Fruit fly (Drosophila melanogaster) whole organism, embryonic: ENCODE results near the gene Cp110.

Experiments
- Bdp1 ChIP-seq: fragments of 200-800 bp; sonication (Bioruptor generic); optimal IDR thresholded peaks from 3 replicates; lab custom pipeline; 2016; ENCODE audit warnings: missing biosample characterization, missing genetic modification characterization
- Bgb ChIP-seq: fragments of 200-800 bp; sonication (Bioruptor generic); IDR thresholded peaks from 2 replicates; pipeline ENCODE4 v1.3.6; 2022; ENCODE audit warnings: missing biosample characterization, missing genetic modification characterization; ENCODE audit not compliant: partially characterized antibody
- Bteb2 ChIP-seq: fragments of 200-800 bp; sonication (Bioruptor generic); optimal IDR thresholded peaks from 2 replicates; lab custom pipeline; 2016; ENCODE audit warnings: missing biosample characterization, missing genetic modification characterization
- CG10274 ChIP-seq: fragments of 200-800 bp; sonication (Bioruptor generic); optimal IDR thresholded peaks from 3 replicates; lab custom pipeline; 2017; ENCODE audit warnings: missing biosample characterization, mild to moderate bottlenecking, missing genetic modification characterization
- CG10654 ChIP-seq: fragments of 200-800 bp; sonication (Bioruptor generic); optimal IDR thresholded peaks from 2 replicates; lab custom pipeline; 2016; ENCODE audit warnings: missing biosample characterization, missing genetic modification characterization
- CG11456 ChIP-seq: fragments of 200-800 bp; sonication (Bioruptor generic); IDR thresholded peaks from 3 replicates; pipeline ENCODE4 v1.3.6; 2022; ENCODE audit warnings: missing biosample characterization, missing genetic modification characterization
- CG11504 ChIP-seq: fragments of 200-800 bp; sonication (Bioruptor generic); optimal IDR thresholded peaks from 3 replicates; lab custom pipeline; 2019; ENCODE audit warnings: missing biosample characterization, mild to moderate bottlenecking, missing genetic modification characterization, moderate library complexity
- CG11560 ChIP-seq: fragments of 200-800 bp; sonication (Bioruptor generic); IDR thresholded peaks from 3 replicates; pipeline ENCODE4 v1.3.6; 2022; ENCODE audit warnings: missing biosample characterization, missing genetic modification characterization
- CG12071 ChIP-seq: fragments of 200-800 bp; sonication (Bioruptor generic); optimal IDR thresholded peaks from 3 replicates; lab custom pipeline; 2018; ENCODE audit warnings: missing biosample characterization, mild to moderate bottlenecking, missing genetic modification characterization
- CG12659 ChIP-seq: fragments of 200-800 bp; sonication (Bioruptor generic); optimal IDR thresholded peaks from 3 replicates; lab custom pipeline; 2017; ENCODE audit warnings: mild to moderate bottlenecking, missing biosample characterization, missing genetic modification reagents, missing genetic modification characterization
- CG17359 ChIP-seq: fragments of 200-800 bp; sonication (Bioruptor generic); optimal IDR thresholded peaks from 3 replicates; lab custom pipeline; 2018; ENCODE audit warnings: missing biosample characterization, mild to moderate bottlenecking, missing genetic modification characterization, moderate library complexity
- CG1792 ChIP-seq: fragments of 200-800 bp; sonication (Bioruptor generic); optimal IDR thresholded peaks from 2 replicates; lab custom pipeline; 2016; ENCODE audit warnings: missing biosample characterization, missing genetic modification characterization
- CG2712 ChIP-seq: fragments of 200-800 bp; optimal IDR thresholded peaks from 3 replicates; lab custom pipeline; 2019; ENCODE audit warnings: missing biosample characterization, mild to moderate bottlenecking, missing genetic modification characterization, moderate library complexity
- CG30431 ChIP-seq: fragments of 200-800 bp; sonication (Bioruptor generic); optimal IDR thresholded peaks from 2 replicates; lab custom pipeline; 2017; ENCODE audit warnings: missing biosample characterization, missing genetic modification characterization
- CG32532 ChIP-seq: fragments of 200-800 bp; sonication (Bioruptor generic); IDR thresholded peaks from 2 replicates; pipeline ENCODE4 v1.3.6; 2022; ENCODE audit warnings: missing biosample characterization, missing genetic modification characterization
- CG4424 ChIP-seq: fragments of 200-800 bp; sonication (Bioruptor generic); optimal IDR thresholded peaks from 3 replicates; lab custom pipeline; 2016; ENCODE audit warnings: missing biosample characterization, missing genetic modification characterization
- CG6175 ChIP-seq: fragments of 200-800 bp; sonication (Bioruptor generic); IDR thresholded peaks from 3 replicates; pipeline ENCODE4 v1.3.6; 2022; ENCODE audit warnings: missing biosample characterization, missing genetic modification characterization
- CG6254 ChIP-seq: fragments of 200-800 bp; sonication (Bioruptor generic); optimal IDR thresholded peaks from 3 replicates; lab custom pipeline; 2017; ENCODE audit warnings: mild to moderate bottlenecking, missing biosample characterization, missing genetic modification reagents, missing genetic modification characterization
- CG6854 ChIP-seq: fragments of 200-800 bp; sonication (Bioruptor generic); optimal IDR thresholded peaks from 3 replicates; lab custom pipeline; 2017; ENCODE audit warnings: missing biosample characterization, mild to moderate bottlenecking, missing genetic modification characterization
- CG8359 ChIP-seq: fragments of 200-800 bp; sonication (Bioruptor generic); optimal IDR thresholded peaks from 2 replicates; lab custom pipeline; 2017; ENCODE audit warnings: missing biosample characterization, mild to moderate bottlenecking, missing genetic modification characterization, borderline replicate concordance
- CHES-1-like ChIP-seq: fragments of 200-800 bp; sonication (Bioruptor generic); optimal IDR thresholded peaks from 2 replicates; lab custom pipeline; 2016; ENCODE audit warnings: missing biosample characterization, missing genetic modification characterization
- Dref ChIP-seq: fragments of 200-800 bp; sonication (Bioruptor generic); IDR thresholded peaks from 2 replicates; pipeline ENCODE4 v1.3.6; 2022; ENCODE audit warnings: missing biosample characterization, missing genetic modification characterization
- Ets65A ChIP-seq: fragments of 200-800 bp; sonication (Bioruptor generic); peaks from one replicate; lab custom pipeline; 2016; ENCODE audit warnings: missing biosample characterization, missing genetic modification characterization
- Gsc ChIP-seq: fragments of 200-800 bp; sonication (Bioruptor generic); IDR thresholded peaks from 2 replicates; pipeline ENCODE4 v1.3.6; 2022; ENCODE audit warnings: missing biosample characterization, missing genetic modification characterization
- Jarid2 ChIP-seq: fragments of 200-800 bp; sonication (Bioruptor generic); optimal IDR thresholded peaks from 3 replicates; lab custom pipeline; 2017; ENCODE audit warnings: mild to moderate bottlenecking, missing biosample characterization, missing genetic modification reagents, missing genetic modification characterization
- Meics ChIP-seq: fragments of 200-800 bp; sonication (Bioruptor generic); optimal IDR thresholded peaks from 2 replicates; lab custom pipeline; 2017; ENCODE audit warnings: missing biosample characterization, mild to moderate bottlenecking, missing genetic modification characterization
- Mes4 ChIP-seq: fragments of 200-800 bp; sonication (Bioruptor generic); optimal IDR thresholded peaks from 2 replicates; lab custom pipeline; 2016; ENCODE audit warnings: missing biosample characterization, missing genetic modification characterization
- Myb ChIP-seq: fragments of 200-800 bp; sonication (Bioruptor generic); optimal IDR thresholded peaks from 2 replicates; lab custom pipeline; 2016; ENCODE audit warnings: missing biosample characterization, missing genetic modification characterization
- NFAT ChIP-seq: fragments of 200-800 bp; sonication (Bioruptor generic); IDR thresholded peaks from 2 replicates; pipeline ENCODE4 v1.3.6; 2022; ENCODE audit warnings: missing biosample characterization, missing genetic modification characterization
- NK7.1 ChIP-seq: fragments of 200-800 bp; sonication (Bioruptor generic); optimal IDR thresholded peaks from 3 replicates; lab custom pipeline; 2016; ENCODE audit warnings: missing biosample characterization, missing genetic modification characterization
- Nf-YA ChIP-seq: fragments of 200-800 bp; sonication (Bioruptor generic); IDR thresholded peaks from 2 replicates; pipeline ENCODE4 v1.3.6; 2022; ENCODE audit warnings: missing biosample characterization, missing genetic modification characterization
- Ravus ChIP-seq: fragments of 200-800 bp; sonication (Bioruptor generic); IDR thresholded peaks from 2 replicates; pipeline ENCODE4 v1.3.6; 2022; ENCODE audit warnings: missing biosample characterization, missing genetic modification characterization
- Sox102F ChIP-seq: fragments of 200-800 bp; sonication (Bioruptor generic); optimal IDR thresholded peaks from 2 replicates; lab custom pipeline; 2018; ENCODE audit warnings: missing biosample characterization, mild to moderate bottlenecking, missing genetic modification characterization, moderate library complexity
- abd-A ChIP-seq: fragments of 200-800 bp; sonication (Bioruptor generic); optimal IDR thresholded peaks from 3 replicates; lab custom pipeline; 2019; ENCODE audit warnings: missing biosample characterization, mild to moderate bottlenecking, missing genetic modification characterization, moderate library complexity
- croc ChIP-seq: fragments of 200-800 bp; sonication (Bioruptor generic); conservative IDR thresholded peaks from 3 replicates; pipeline ENCODE4 v1.3.6; 2022; ENCODE audit warnings: missing biosample characterization, missing genetic modification characterization
- dati ChIP-seq: fragments of 200-800 bp; sonication (Bioruptor generic); IDR thresholded peaks from 2 replicates; pipeline ENCODE4 v1.3.6; 2022; ENCODE audit warnings: missing biosample characterization, missing genetic modification characterization
- dpn ChIP-seq, 2 experiments: fragments of 200-800 bp; sonication (Bioruptor generic); optimal IDR thresholded peaks; 3 replicates each; lab custom pipeline; 2016; ENCODE audit warnings: missing biosample characterization in 2 of 2, missing genetic modification characterization in 2 of 2
- fd3F ChIP-seq: fragments of 200-800 bp; sonication (Bioruptor generic); optimal IDR thresholded peaks from 2 replicates; lab custom pipeline; 2018; ENCODE audit warnings: missing biosample characterization, mild to moderate bottlenecking, missing genetic modification characterization, moderate library complexity
- ftz-f1 ChIP-seq: fragments of 200-800 bp; sonication (Bioruptor generic); optimal IDR thresholded peaks from 2 replicates; lab custom pipeline; 2016; ENCODE audit warnings: missing biosample characterization, missing genetic modification characterization
- gt ChIP-seq: fragments of 200-800 bp; sonication (Bioruptor generic); IDR thresholded peaks from 2 replicates; pipeline ENCODE4 v1.3.6; 2022; ENCODE audit warnings: missing biosample characterization, missing genetic modification characterization
- ham ChIP-seq: fragments of 200-800 bp; sonication (Bioruptor generic); IDR thresholded peaks from 2 replicates; pipeline ENCODE4 v1.3.6; 2022; ENCODE audit warnings: missing biosample characterization, missing genetic modification characterization
- ind ChIP-seq: fragments of 200-800 bp; sonication (Bioruptor generic); optimal IDR thresholded peaks from 3 replicates; lab custom pipeline; 2016; ENCODE audit warnings: missing biosample characterization, missing genetic modification characterization
- lbe ChIP-seq: fragments of 200-800 bp; sonication (Bioruptor generic); optimal IDR thresholded peaks from 2 replicates; lab custom pipeline; 2016; ENCODE audit warnings: missing biosample characterization, mild to moderate bottlenecking, missing genetic modification characterization
- lmd ChIP-seq: fragments of 200-800 bp; sonication (Bioruptor generic); IDR thresholded peaks from 2 replicates; pipeline ENCODE4 v1.3.6; 2022; ENCODE audit warnings: missing biosample characterization, missing genetic modification characterization
- nerfin-1 ChIP-seq: fragments of 200-800 bp; sonication (Bioruptor generic); optimal IDR thresholded peaks from 3 replicates; lab custom pipeline; 2019; ENCODE audit warnings: missing biosample characterization, mild to moderate bottlenecking, missing genetic modification characterization, moderate library complexity
- nom ChIP-seq: fragments of 200-800 bp; sonication (Bioruptor generic); optimal IDR thresholded peaks from 2 replicates; lab custom pipeline; 2017; ENCODE audit warnings: missing biosample characterization, missing genetic modification characterization, mild to moderate bottlenecking, moderate library complexity, missing genetic modification reagents
- phol ChIP-seq: fragments of 200-800 bp; sonication (Bioruptor generic); optimal IDR thresholded peaks from 3 replicates; lab custom pipeline; 2018; ENCODE audit warnings: missing biosample characterization, mild to moderate bottlenecking, missing genetic modification characterization, moderate library complexity
- pita ChIP-seq: fragments of 200-800 bp; sonication (Bioruptor generic); optimal IDR thresholded peaks from 2 replicates; lab custom pipeline; 2017; ENCODE audit warnings: missing biosample characterization, mild to moderate bottlenecking, missing genetic modification characterization
- tap ChIP-seq: fragments of 200-800 bp; optimal IDR thresholded peaks from 3 replicates; lab custom pipeline; 2019; ENCODE audit warnings: missing biosample characterization, mild to moderate bottlenecking, missing genetic modification characterization, moderate library complexity

The Cp110 gene

DNA sequence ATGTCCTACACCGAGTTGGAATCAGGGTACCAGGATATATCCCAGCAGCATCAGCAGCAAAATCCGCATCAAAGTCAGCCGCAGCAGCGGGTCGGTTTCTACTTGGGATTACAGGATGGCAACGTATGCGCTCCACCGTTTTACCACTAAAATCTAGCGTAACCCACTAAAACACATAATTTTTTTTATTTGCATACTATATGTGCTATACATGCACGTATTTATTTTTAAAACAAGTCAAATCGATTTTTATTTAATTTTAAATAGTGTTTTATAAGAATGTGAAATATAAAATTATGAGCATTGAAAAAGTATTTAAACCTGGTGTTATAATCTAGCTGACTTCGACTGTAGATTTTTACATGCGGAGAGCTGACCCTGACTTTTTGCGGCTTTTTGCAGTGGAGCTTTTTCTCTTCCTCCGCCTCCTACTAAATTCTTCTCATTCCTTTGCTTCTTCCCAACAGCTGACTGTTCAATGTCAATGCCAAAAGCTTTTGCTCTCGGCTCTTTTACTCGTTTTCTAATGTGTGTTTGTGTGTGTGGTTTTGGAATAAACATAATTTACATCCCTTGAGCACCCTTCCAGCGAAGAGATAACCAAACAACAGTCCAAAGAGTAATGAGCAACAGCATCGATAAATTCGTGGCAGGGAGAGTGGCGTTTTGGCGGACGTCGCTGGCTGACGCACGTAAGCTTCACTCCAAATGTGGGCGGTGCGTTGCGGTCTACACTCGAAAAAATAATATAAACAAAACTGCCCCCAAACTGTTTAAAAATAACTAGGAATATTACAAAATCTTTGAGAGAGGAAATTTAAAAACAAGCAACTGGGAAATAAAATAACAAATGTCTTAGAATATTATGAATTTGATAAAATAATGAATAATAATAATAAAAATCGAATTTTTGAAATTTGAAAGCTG, 6.0 kb downstream of the Cp110 start:
- TF ChIP-seq dpn (GFP tag; optimal IDR thresholded peaks at IDR 0.05; lab: Kevin White, UChicago): no peak
- no peak for TF ChIP-seq Dref (GFP tag; lab: Robert Waterston, UW)
- no peak for TF ChIP-seq pita (GFP tag; lab: Kevin White, UChicago)
- peak; percentile 51 for TF ChIP-seq nerfin-1 (tag; lab: Kevin White, UChicago)
- no peak for TF ChIP-seq CG10274 (GFP tag; lab: Kevin White, UChicago)
- peak; percentile 55 for TF ChIP-seq Meics (GFP tag; lab: Kevin White, UChicago)
- TF ChIP-seq Myb (GFP tag; lab: Kevin White, UChicago): peak; percentile 1
- peak; percentile 54 for TF ChIP-seq CG17359
- no peak for TF ChIP-seq ham (GFP tag; lab: Robert Waterston, UW)
- TF ChIP-seq CG12071 (GFP tag; lab: Kevin White, UChicago): peak; percentile 11
- no peak for TF ChIP-seq CG6854
- no peak for TF ChIP-seq gt
- TF ChIP-seq NK7.1: no peak
- TF ChIP-seq NFAT (GFP tag; lab: Robert Waterston, UW): 0 out of 2 replicates have a peak, but pooled peaks have one; percentile 28
- TF ChIP-seq phol: peak; percentile 63
- TF ChIP-seq Sox102F (GFP tag; lab: Kevin White, UChicago): peak; percentile 53
- TF ChIP-seq CG11456 (GFP tag; lab: Robert Waterston, UW): peak; percentile 67; the same call in 1 of the 3 replicates
- peak; percentile 87 for TF ChIP-seq abd-A
- peak; percentile 39 for TF ChIP-seq ind (GFP tag; lab: Kevin White, UChicago)
- TF ChIP-seq fd3F: no peak
- TF ChIP-seq CG30431 (GFP tag; lab: Kevin White, UChicago): no peak
- TF ChIP-seq CG11560 (tag; lab: Robert Waterston, UW): no peak
- no peak for TF ChIP-seq CG6254 (GFP tag; lab: Kevin White, UChicago)
- peak; percentile 46 for TF ChIP-seq CG2712 (tag; lab: Kevin White, UChicago)
- TF ChIP-seq CG12659 (GFP tag; lab: Kevin White, UChicago): peak; percentile 42
- peak; percentile 20; the same call in 1 of the 2 replicates for TF ChIP-seq Ravus (GFP tag; lab: Robert Waterston, UW)
- no peak for TF ChIP-seq Bgb (GFP tag; lab: Robert Waterston, UW)
- peak; percentile 69 for TF ChIP-seq CG32532 (GFP tag; lab: Robert Waterston, UW)
- no peak for TF ChIP-seq dati (GFP tag; lab: Robert Waterston, UW)
- no peak for TF ChIP-seq CHES-1-like (GFP tag; lab: Kevin White, UChicago)
- peak; percentile 63; the same call in 2 of the 3 replicates for TF ChIP-seq CG6175 (GFP tag; lab: Robert Waterston, UW)
- no peak for TF ChIP-seq tap
- no peak for TF ChIP-seq Bteb2
- no peak for TF ChIP-seq CG1792
- peak; percentile 35; the same call in 1 of the 2 replicates for TF ChIP-seq lmd (GFP tag; lab: Robert Waterston, UW)
- TF ChIP-seq CG4424 (GFP tag; lab: Kevin White, UChicago): peak; percentile 24
- no peak for TF ChIP-seq Jarid2 (GFP tag; lab: Kevin White, UChicago)
- no peak for TF ChIP-seq lbe (GFP tag; lab: Kevin White, UChicago)
- no peak for TF ChIP-seq croc (GFP tag; lab: Robert Waterston, UW)
- TF ChIP-seq CG11504 (tag; lab: Kevin White, UChicago): peak; percentile 65
- peak; percentile 90 for TF ChIP-seq ftz-f1 (GFP tag; lab: Kevin White, UChicago)
- TF ChIP-seq CG8359 (GFP tag; lab: Kevin White, UChicago): no peak
- no peak for TF ChIP-seq Gsc (GFP tag; lab: Robert Waterston, UW)
- TF ChIP-seq Bdp1 (GFP tag; lab: Kevin White, UChicago): no peak
- peak; percentile 6 for TF ChIP-seq CG10654 (GFP tag; lab: Kevin White, UChicago)
- TF ChIP-seq nom (GFP tag; lab: Kevin White, UChicago): peak; percentile 24
- TF ChIP-seq Ets65A: peak; percentile 55
- TF ChIP-seq Nf-YA (GFP tag; lab: Robert Waterston, UW): no peak
- TF ChIP-seq Mes4 (GFP tag; lab: Kevin White, UChicago): no peak
